Worm (Caenorhabditis elegans) whole organism, L4/young adult: ENCODE results near the gene srx-137.

ENCODE experiments used
- dao-5 ChIP-seq: sonication (generic microtip); optimal IDR thresholded peaks from 2 replicates; lab custom pipeline; 2016; ENCODE audit warnings: missing genotype, missing genetic modification characterization, moderate library complexity, missing compliant biosample characterization
- him-1 ChIP-seq: sonication (generic microtip); optimal IDR thresholded peaks from 2 replicates; lab custom pipeline; 2016; ENCODE audit warnings: missing genotype, missing genetic modification reagents, missing genetic modification characterization, missing compliant biosample characterization

- TF ChIP-seq dao-5 (tag; lab: Kevin White, UChicago) (no peak), him-1 (tag; lab: Kevin White, UChicago) (no peak)
Measured at ce11 chrV:13873323-13873722, 10.7 kb downstream of the srx-137 start.
